Worm (Caenorhabditis elegans) whole organism, L1 larva: ENCODE data around the gene C47A4.5.

ENCODE experiments used
- aha-1 ChIP-seq: fragments of 150-350 bp; optimal IDR thresholded peaks from 2 replicates; lab custom pipeline; 2014; ENCODE audit warnings: missing biosample characterization, missing genetic modification characterization
- alr-1 ChIP-seq: fragments of 200-800 bp; sonication (Bioruptor generic); optimal IDR thresholded peaks from 2 replicates; lab custom pipeline; 2018; ENCODE audit warnings: borderline replicate concordance, mild to moderate bottlenecking, missing genetic modification characterization, missing compliant biosample characterization
- ama-1 ChIP-seq: fragments of 150-350 bp; optimal IDR thresholded peaks from 2 replicates; lab custom pipeline; 2014
- ceh-88 ChIP-seq: fragments of 200-800 bp; sonication (Bioruptor generic); IDR thresholded peaks from 2 replicates; pipeline ENCODE4 v1.3.6; 2022; ENCODE audit warnings: missing genetic modification characterization, missing compliant biosample characterization
- ceh-90 ChIP-seq: sonication (generic microtip); optimal IDR thresholded peaks from 2 replicates; lab custom pipeline; 2016; ENCODE audit warnings: missing genetic modification characterization, missing compliant biosample characterization
- dpl-1 ChIP-seq, 3 experiments: fragments of 150-350 bp in 2 of 3; sonication (generic microtip) in 1 of 3; optimal IDR thresholded peaks; 2 replicates each; lab custom pipeline; 2014 to 2017; ENCODE audit warnings: missing biosample characterization in 3 of 3, missing genetic modification characterization in 3 of 3, missing genetic modification reagents in 3 of 3
- dsc-1 ChIP-seq: sonication (generic microtip); optimal IDR thresholded peaks from 2 replicates; lab custom pipeline; 2016; ENCODE audit warnings: mild to moderate bottlenecking, missing genetic modification characterization, missing compliant biosample characterization
- efl-1 ChIP-seq, 4 experiments: fragments of 150-350 bp; optimal IDR thresholded peaks in 3 of 4; peaks in 1 of 4; 1 replicate in 1 of 4; 2 replicates in 3 of 4; lab custom pipeline; 2014; ENCODE audit warnings: missing biosample characterization in 2 of 4, missing genetic modification characterization in 2 of 4, missing genetic modification reagents in 2 of 4
- efl-3 ChIP-seq: fragments of 200-800 bp; sonication (Bioruptor generic); optimal IDR thresholded peaks from 2 replicates; lab custom pipeline; 2018; ENCODE audit warnings: mild to moderate bottlenecking, missing genetic modification characterization, missing compliant biosample characterization
- egl-27 ChIP-seq, 2 experiments: fragments of 150-350 bp in 1 of 2; sonication (generic microtip); optimal IDR thresholded peaks; 3 replicates each; lab custom pipeline; 2017 to 2018; ENCODE audit warnings: missing biosample characterization in 2 of 2, missing genetic modification characterization in 2 of 2, missing genetic modification reagents in 2 of 2
- elt-2 ChIP-seq: sonication (generic microtip); optimal IDR thresholded peaks from 2 replicates; lab custom pipeline; 2016; ENCODE audit warnings: missing genetic modification characterization, mild to moderate bottlenecking, inconsistent platforms, missing compliant biosample characterization, missing genetic modification reagents
- elt-3 ChIP-seq, 6 experiments: fragments of 150-350 bp in 1 of 6; sonication (generic microtip); optimal IDR thresholded peaks; 2 replicates each; lab custom pipeline; 2017 to 2018; ENCODE audit warnings: missing biosample characterization in 6 of 6, missing genetic modification characterization in 6 of 6, inconsistent platforms in 1 of 6
- fkh-10 ChIP-seq: sonication (generic microtip); optimal IDR thresholded peaks from 2 replicates; lab custom pipeline; 2017; ENCODE audit warnings: missing biosample characterization, missing genetic modification reagents, missing genetic modification characterization
- fkh-4 ChIP-seq: sonication (generic microtip); optimal IDR thresholded peaks from 2 replicates; lab custom pipeline; 2016; ENCODE audit warnings: missing compliant biosample characterization, missing genetic modification characterization, borderline replicate concordance
- fos-1 ChIP-seq: fragments of 150-350 bp; optimal IDR thresholded peaks from 2 replicates; lab custom pipeline; 2014; ENCODE audit warnings: missing biosample characterization, missing genetic modification characterization
- grh-1 ChIP-seq: fragments of 200-800 bp; sonication (Bioruptor generic); IDR thresholded peaks from 2 replicates; pipeline ENCODE4 v1.3.6; 2022; ENCODE audit warnings: missing genetic modification reagents, missing genetic modification characterization, missing compliant biosample characterization
- isw-1 ChIP-seq: fragments of 200-800 bp; sonication (Bioruptor generic); IDR thresholded peaks from 2 replicates; pipeline ENCODE4 v1.3.6; 2022; ENCODE audit warnings: missing genetic modification characterization, missing compliant biosample characterization
- lin-15B ChIP-seq: fragments of 150-350 bp; sonication (generic microtip); optimal IDR thresholded peaks from 3 replicates; lab custom pipeline; 2014; ENCODE audit warnings: missing biosample characterization, missing genetic modification characterization
- lin-35 ChIP-seq, 2 experiments: fragments of 150-350 bp; optimal IDR thresholded peaks; 2 replicates each; lab custom pipeline; 2014; ENCODE audit warnings: missing biosample characterization in 2 of 2, missing genetic modification characterization in 2 of 2, missing genetic modification reagents in 2 of 2
- lin-39 ChIP-seq: fragments of 150-350 bp; optimal IDR thresholded peaks from 2 replicates; lab custom pipeline; 2014; ENCODE audit warnings: missing biosample characterization, missing genetic modification reagents, missing genetic modification characterization
- lir-3 ChIP-seq: sonication (generic microtip); optimal IDR thresholded peaks from 2 replicates; lab custom pipeline; 2016; ENCODE audit warnings: mild to moderate bottlenecking, missing genetic modification characterization, moderate library complexity, missing compliant biosample characterization; ENCODE audit not compliant: poor library complexity
- lsy-2 ChIP-seq, 2 experiments: fragments of 150-350 bp; optimal IDR thresholded peaks; 2 replicates each; lab custom pipeline; 2014; ENCODE audit warnings: missing biosample characterization in 2 of 2, missing genetic modification characterization in 2 of 2
- mab-9 ChIP-seq: fragments of 200-800 bp; sonication (Bioruptor generic); IDR thresholded peaks from 2 replicates; pipeline ENCODE4 v1.3.6; 2022; ENCODE audit warnings: missing genetic modification reagents, missing genetic modification characterization, missing compliant biosample characterization
- mdl-1 ChIP-seq, 2 experiments: fragments of 150-350 bp; optimal IDR thresholded peaks; 2 replicates each; lab custom pipeline; 2014 to 2017; ENCODE audit warnings: missing biosample characterization in 2 of 2, missing genetic modification characterization in 2 of 2, inconsistent platforms in 1 of 2
- nhr-11 ChIP-seq: fragments of 150-350 bp; optimal IDR thresholded peaks from 2 replicates; lab custom pipeline; 2014; ENCODE audit warnings: missing biosample characterization, missing genetic modification characterization
- nhr-12 ChIP-seq: sonication (generic microtip); optimal IDR thresholded peaks from 2 replicates; lab custom pipeline; 2017; ENCODE audit warnings: missing biosample characterization, missing genetic modification characterization
- nhr-20 ChIP-seq: sonication (generic microtip); optimal IDR thresholded peaks from 2 replicates; lab custom pipeline; 2016; ENCODE audit warnings: mild to moderate bottlenecking, missing genetic modification characterization, missing compliant biosample characterization
- nhr-28 ChIP-seq: fragments of 150-350 bp; optimal IDR thresholded peaks from 2 replicates; lab custom pipeline; 2014; ENCODE audit warnings: missing biosample characterization, missing genetic modification characterization
- nhr-47 ChIP-seq: sonication (generic microtip); optimal IDR thresholded peaks from 2 replicates; lab custom pipeline; 2016; ENCODE audit warnings: mild to moderate bottlenecking, missing genetic modification characterization, moderate library complexity, missing compliant biosample characterization
- nhr-71 ChIP-seq: sonication (generic microtip); optimal IDR thresholded peaks from 2 replicates; lab custom pipeline; 2016; ENCODE audit warnings: mild to moderate bottlenecking, missing genetic modification characterization, moderate library complexity, missing compliant biosample characterization
- nhr-76 ChIP-seq: sonication (generic microtip); optimal IDR thresholded peaks from 2 replicates; lab custom pipeline; 2017; ENCODE audit warnings: missing biosample characterization, missing genetic modification characterization
- nhr-77 ChIP-seq: fragments of 150-350 bp; optimal IDR thresholded peaks from 2 replicates; lab custom pipeline; 2014; ENCODE audit warnings: missing biosample characterization, missing genetic modification characterization
- nhr-85 ChIP-seq: sonication (generic microtip); peaks from one replicate; lab custom pipeline; 2016; ENCODE audit warnings: missing genetic modification characterization, inconsistent platforms, missing compliant biosample characterization
- nhr-90 ChIP-seq: sonication (generic microtip); optimal IDR thresholded peaks from 2 replicates; lab custom pipeline; 2016; ENCODE audit warnings: mild to moderate bottlenecking, missing genetic modification characterization, missing compliant biosample characterization; ENCODE audit not compliant: poor library complexity
- pax-3 ChIP-seq: fragments of 200-800 bp; sonication (Bioruptor generic); optimal IDR thresholded peaks from 2 replicates; lab custom pipeline; 2018; ENCODE audit warnings: mild to moderate bottlenecking, missing genetic modification characterization, moderate library complexity, missing compliant biosample characterization
- pqm-1 ChIP-seq: sonication (generic microtip); optimal IDR thresholded peaks from 3 replicates; lab custom pipeline; 2017; ENCODE audit warnings: missing biosample characterization, missing genetic modification characterization
- rnt-1 ChIP-seq: sonication (generic microtip); optimal IDR thresholded peaks from 2 replicates; lab custom pipeline; 2016; ENCODE audit warnings: mild to moderate bottlenecking, missing genetic modification characterization, moderate library complexity, missing compliant biosample characterization
- snu-23 ChIP-seq: sonication (generic microtip); optimal IDR thresholded peaks from 2 replicates; lab custom pipeline; 2016; ENCODE audit warnings: missing genetic modification characterization, missing compliant biosample characterization
- sox-4 ChIP-seq: sonication (generic microtip); optimal IDR thresholded peaks from 2 replicates; lab custom pipeline; 2016; ENCODE audit warnings: missing genetic modification characterization, missing compliant biosample characterization
- unc-30 ChIP-seq: sonication (generic microtip); optimal IDR thresholded peaks from 2 replicates; lab custom pipeline; 2017; ENCODE audit warnings: missing biosample characterization, missing genetic modification characterization
- vab-15 ChIP-seq: sonication (generic microtip); optimal IDR thresholded peaks from 2 replicates; lab custom pipeline; 2017; ENCODE audit warnings: missing genotype, mild to moderate bottlenecking, missing genetic modification characterization, missing compliant biosample characterization
- xbp-1 ChIP-seq: sonication (generic microtip); optimal IDR thresholded peaks from 2 replicates; lab custom pipeline; 2016; ENCODE audit warnings: missing genetic modification characterization, missing compliant biosample characterization
- zag-1 ChIP-seq: fragments of 150-350 bp; optimal IDR thresholded peaks from 2 replicates; lab custom pipeline; 2014; ENCODE audit warnings: missing biosample characterization, missing genetic modification characterization
- ztf-11 ChIP-seq, 2 experiments: sonication (generic microtip); optimal IDR thresholded peaks; 2 replicates each; lab custom pipeline; 2016 to 2017; ENCODE audit warnings: missing genetic modification characterization in 2 of 2, missing biosample characterization in 1 of 2, missing compliant biosample characterization in 1 of 2

The C47A4.5 gene

ce11 chrIV:13703828-13704425 lies 41.6 kb upstream of the C47A4.5 start, which contains the start of gene tlp-1 (continued):
- TF ChIP-seq dsc-1 (tag; lab: Kevin White, UChicago) (no peak), grh-1 (GFP tag; lab: Robert Waterston, UW) (peak; percentile 61), fkh-4 (tag; lab: Kevin White, UChicago) (no peak), ama-1 (no peak), ztf-11 (tag; optimal IDR thresholded peaks at IDR 0.05; lab: Kevin White, UChicago) (no peak), snu-23 (peak; percentile 68), nhr-76 (no peak), nhr-77 (tag; lab: Kevin White, UChicago) (no peak), alr-1 (tag; lab: Kevin White, UChicago) (no peak), nhr-71 (peak; percentile 62), nhr-20 (tag; lab: Kevin White, UChicago) (peak; percentile 40), dpl-1 (GFP tag; optimal IDR thresholded peaks at IDR 0.05; lab: Kevin White, UChicago) (peak in 1 of 3 experiments; percentile 25), unc-30 (tag; lab: Kevin White, UChicago) (no peak), sox-4 (no peak), elt-3 (tag; optimal IDR thresholded peaks at IDR 0.05; lab: Kevin White, UChicago) (peak in 4 of 6 experiments; percentile 47 to 86 (median 66)), nhr-12 (tag; lab: Kevin White, UChicago) (no peak), isw-1 (GFP tag; lab: Robert Waterston, UW) (no peak), lin-15B (tag; lab: Kevin White, UChicago) (no peak), egl-27 (tag; optimal IDR thresholded peaks at IDR 0.05; lab: Kevin White, UChicago) (peak; percentile 5 to 15), lin-35 (GFP tag; optimal IDR thresholded peaks at IDR 0.05; lab: Kevin White, UChicago) (peak; percentile 34 to 37), xbp-1 (tag; lab: Kevin White, UChicago) (peak; percentile 9), ceh-88 (GFP tag; lab: Robert Waterston, UW) (no peak)
- TF ChIP-seq, all 84 proteins: peak for 32

- TF ChIP-seq dsc-1 (tag; lab: Kevin White, UChicago) (no peak), nhr-47 (tag; lab: Kevin White, UChicago) (no peak), nhr-20 (tag; lab: Kevin White, UChicago) (peak; percentile 4), nhr-90 (tag; lab: Kevin White, UChicago) (peak; percentile 42), efl-3 (GFP tag; lab: Kevin White, UChicago) (no peak), lin-35 (GFP tag; optimal IDR thresholded peaks at IDR 0.05; lab: Kevin White, UChicago) (peak in 1 of 2 experiments; percentile 26), ceh-90 (tag; lab: Kevin White, UChicago) (no peak), nhr-11 (tag; lab: Kevin White, UChicago) (no peak), ztf-11 (tag; optimal IDR thresholded peaks at IDR 0.05; lab: Kevin White, UChicago) (no peak), fos-1 (tag; lab: Kevin White, UChicago) (no peak), alr-1 (tag; lab: Kevin White, UChicago) (no peak), nhr-85 (peak; percentile 6), zag-1 (no peak), pqm-1 (peak; percentile 11), pax-3 (tag; lab: Kevin White, UChicago) (peak; percentile 62), elt-2 (tag; lab: Kevin White, UChicago) (peak; percentile 93), sox-4 (no peak)
- TF ChIP-seq, all 84 proteins: peak for 7
Measured at ce11 chrIV:13707894-13708293, 37.6 kb upstream of the C47A4.5 start.

- TF ChIP-seq lir-3 (tag; lab: Kevin White, UChicago) = no peak
- TF ChIP-seq egl-27 (tag; optimal IDR thresholded peaks at IDR 0.05; lab: Kevin White, UChicago) = no peak
- no peak for TF ChIP-seq vab-15 (tag; lab: Kevin White, UChicago)
- TF ChIP-seq efl-1 (optimal IDR thresholded peaks at IDR 0.05; lab: Kevin White, UChicago) = no peak
- TF ChIP-seq efl-1 (GFP tag; optimal IDR thresholded peaks at IDR 0.05 in 1 of 2; lab: Kevin White, UChicago) = no peak
- TF ChIP-seq rnt-1 (tag; lab: Kevin White, UChicago) = no peak
- TF ChIP-seq lsy-2 (tag; optimal IDR thresholded peaks at IDR 0.05; lab: Kevin White, UChicago) = no peak
- TF ChIP-seq fkh-10 (GFP tag; lab: Kevin White, UChicago) = no peak
- TF ChIP-seq nhr-28 (tag; lab: Kevin White, UChicago) = no peak
- no peak for TF ChIP-seq mab-9 (GFP tag; lab: Robert Waterston, UW)
- TF ChIP-seq lin-35 (GFP tag; optimal IDR thresholded peaks at IDR 0.05; lab: Kevin White, UChicago) = no peak
- no peak for TF ChIP-seq ceh-90 (tag; lab: Kevin White, UChicago)
- TF ChIP-seq xbp-1 (tag; lab: Kevin White, UChicago) = no peak
- TF ChIP-seq lin-39 (tag; lab: Kevin White, UChicago) = no peak
- no peak for TF ChIP-seq mdl-1 (tag; optimal IDR thresholded peaks at IDR 0.05; lab: Kevin White, UChicago)
- no peak for TF ChIP-seq aha-1 (tag; lab: Kevin White, UChicago)
Measured at ce11 chrIV:13709069-13709640, 36.4 kb upstream of the C47A4.5 start.
